Worm (Caenorhabditis elegans) whole organism, late embryonic: ENCODE measurements around the gene F10C2.5.
A peak's percentile ranks its signal among the peaks of the same experiment; 100 is the strongest.

Experiments
- C38D4.7 ChIP-seq: fragments of 200-800 bp; sonication (Bioruptor generic); optimal IDR thresholded peaks from 2 replicates; lab custom pipeline; 2018; ENCODE audit warnings: mild to moderate bottlenecking, missing genetic modification characterization, moderate library complexity, missing compliant biosample characterization
- F13H6.1 ChIP-seq: sonication (generic microtip); optimal IDR thresholded peaks from 2 replicates; lab custom pipeline; 2016; ENCODE audit warnings: missing genetic modification characterization, missing compliant biosample characterization
- K02D7.2 ChIP-seq: sonication (generic microtip); optimal IDR thresholded peaks from 2 replicates; lab custom pipeline; 2017; ENCODE audit warnings: mild to moderate bottlenecking, missing genetic modification characterization, missing compliant biosample characterization
- K09A11.1 ChIP-seq: sonication (generic microtip); optimal IDR thresholded peaks from 2 replicates; lab custom pipeline; 2017; ENCODE audit warnings: antibody characterized with exemption, mild to moderate bottlenecking, missing genetic modification characterization, missing compliant biosample characterization; ENCODE audit not compliant: insufficient read depth
- T23F11.4 ChIP-seq: fragments of 200-800 bp; sonication (Bioruptor generic); optimal IDR thresholded peaks from 2 replicates; lab custom pipeline; 2018; ENCODE audit warnings: mild to moderate bottlenecking, missing genetic modification characterization, missing compliant biosample characterization
- Y22D7AL.16 ChIP-seq: sonication (generic microtip); optimal IDR thresholded peaks from 2 replicates; lab custom pipeline; 2016; ENCODE audit warnings: missing genetic modification characterization, missing compliant biosample characterization
- ama-1 ChIP-seq: fragments of 150-350 bp; optimal IDR thresholded peaks from 2 replicates; lab custom pipeline; 2014
- ceh-14 ChIP-seq: sonication (generic microtip); optimal IDR thresholded peaks from 2 replicates; lab custom pipeline; 2016; ENCODE audit warnings: missing genotype, missing genetic modification characterization, missing compliant biosample characterization
- ceh-18 ChIP-seq: sonication (generic microtip); optimal IDR thresholded peaks from 2 replicates; lab custom pipeline; 2016; ENCODE audit warnings: missing genetic modification characterization, missing compliant biosample characterization
- ceh-19 ChIP-seq: fragments of 200-800 bp; sonication (Bioruptor generic); optimal IDR thresholded peaks from 2 replicates; lab custom pipeline; 2018; ENCODE audit warnings: mild to moderate bottlenecking, missing genetic modification characterization, missing compliant biosample characterization
- ceh-22 ChIP-seq: sonication (generic microtip); optimal IDR thresholded peaks from 2 replicates; lab custom pipeline; 2017; ENCODE audit warnings: missing biosample characterization, missing genetic modification characterization
- ceh-31 ChIP-seq: sonication (generic microtip); optimal IDR thresholded peaks from 2 replicates; lab custom pipeline; 2016; ENCODE audit warnings: missing genetic modification characterization, missing compliant biosample characterization
- ceh-34 ChIP-seq: sonication (generic microtip); optimal IDR thresholded peaks from 2 replicates; lab custom pipeline; 2016; ENCODE audit warnings: mild to moderate bottlenecking, missing genetic modification characterization, missing compliant biosample characterization
- ceh-48 ChIP-seq: sonication (generic microtip); optimal IDR thresholded peaks from 2 replicates; lab custom pipeline; 2016; ENCODE audit warnings: missing genetic modification characterization, inconsistent platforms, missing compliant biosample characterization
- dmd-4 ChIP-seq: sonication (generic microtip); optimal IDR thresholded peaks from 2 replicates; lab custom pipeline; 2016; ENCODE audit warnings: borderline replicate concordance, missing genetic modification characterization, missing compliant biosample characterization
- dve-1 ChIP-seq: sonication (generic microtip); optimal IDR thresholded peaks from 2 replicates; lab custom pipeline; 2017; ENCODE audit warnings: antibody characterized with exemption, mild to moderate bottlenecking, missing genetic modification characterization, missing compliant biosample characterization
- ets-4 ChIP-seq: sonication (generic microtip); optimal IDR thresholded peaks from 2 replicates; lab custom pipeline; 2016; ENCODE audit warnings: missing genetic modification characterization, missing compliant biosample characterization
- eyg-1 ChIP-seq: sonication (generic microtip); optimal IDR thresholded peaks from 2 replicates; lab custom pipeline; 2016; ENCODE audit warnings: missing genotype, missing genetic modification characterization, missing compliant biosample characterization
- fkh-6 ChIP-seq: sonication (generic microtip); optimal IDR thresholded peaks from 2 replicates; lab custom pipeline; 2016; ENCODE audit warnings: missing genetic modification characterization, missing compliant biosample characterization
- gmeb-2 ChIP-seq: sonication (generic microtip); optimal IDR thresholded peaks from 2 replicates; lab custom pipeline; 2016; ENCODE audit warnings: missing genetic modification characterization, inconsistent platforms, missing compliant biosample characterization
- hlh-13 ChIP-seq: fragments of 200-800 bp; sonication (Bioruptor generic); optimal IDR thresholded peaks from 2 replicates; lab custom pipeline; 2018; ENCODE audit warnings: mild to moderate bottlenecking, missing genetic modification characterization, missing compliant biosample characterization
- hlh-15 ChIP-seq: sonication (generic microtip); optimal IDR thresholded peaks from 2 replicates; lab custom pipeline; 2016; ENCODE audit warnings: missing genetic modification characterization, missing compliant biosample characterization
- hlh-30 ChIP-seq: sonication (generic microtip); optimal IDR thresholded peaks from 2 replicates; lab custom pipeline; 2017; ENCODE audit warnings: antibody characterized with exemption, missing genetic modification characterization, missing compliant biosample characterization; ENCODE audit not compliant: insufficient read depth
- lim-6 ChIP-seq: sonication (generic microtip); optimal IDR thresholded peaks from 2 replicates; lab custom pipeline; 2016; ENCODE audit warnings: missing genetic modification characterization, missing compliant biosample characterization
- lin-11 ChIP-seq: fragments of 200-800 bp; sonication (Bioruptor generic); optimal IDR thresholded peaks from 2 replicates; lab custom pipeline; 2018; ENCODE audit warnings: mild to moderate bottlenecking, missing genetic modification characterization, missing compliant biosample characterization
- madf-2 ChIP-seq: sonication (generic microtip); optimal IDR thresholded peaks from 2 replicates; lab custom pipeline; 2017; ENCODE audit warnings: missing genetic modification characterization, missing compliant biosample characterization
- mec-3 ChIP-seq: sonication (generic microtip); optimal IDR thresholded peaks from 2 replicates; lab custom pipeline; 2016; ENCODE audit warnings: borderline replicate concordance, missing genetic modification characterization, missing compliant biosample characterization
- nhr-232 ChIP-seq: sonication (generic microtip); optimal IDR thresholded peaks from 2 replicates; lab custom pipeline; 2016; ENCODE audit warnings: missing genetic modification characterization, missing compliant biosample characterization
- npax-4 ChIP-seq: sonication (generic microtip); optimal IDR thresholded peaks from 2 replicates; lab custom pipeline; 2016; ENCODE audit warnings: missing genetic modification characterization, missing compliant biosample characterization
- odd-2 ChIP-seq: sonication (generic microtip); optimal IDR thresholded peaks from 2 replicates; lab custom pipeline; 2017; ENCODE audit warnings: antibody characterized with exemption, mild to moderate bottlenecking, missing genetic modification characterization, missing compliant biosample characterization
- pat-9 ChIP-seq: fragments of 200-800 bp; sonication (Bioruptor generic); optimal IDR thresholded peaks from 2 replicates; lab custom pipeline; 2018; ENCODE audit warnings: mild to moderate bottlenecking, missing genetic modification characterization, moderate library complexity, missing compliant biosample characterization
- pros-1 ChIP-seq: fragments of 150-350 bp; optimal IDR thresholded peaks from 2 replicates; lab custom pipeline; 2014; ENCODE audit warnings: missing biosample characterization, missing genetic modification reagents, missing genetic modification characterization
- ref-2 ChIP-seq: sonication (generic microtip); optimal IDR thresholded peaks from 2 replicates; lab custom pipeline; 2016; ENCODE audit warnings: missing genetic modification characterization, missing compliant biosample characterization
- rnt-1 ChIP-seq: sonication (generic microtip); optimal IDR thresholded peaks from 2 replicates; lab custom pipeline; 2016; ENCODE audit warnings: missing genetic modification characterization, missing compliant biosample characterization
- sox-2 ChIP-seq: fragments of 200-800 bp; sonication (Bioruptor generic); IDR thresholded peaks from 2 replicates; pipeline ENCODE4 v1.3.6; 2022; ENCODE audit warnings: missing genetic modification reagents, missing genetic modification characterization, missing compliant biosample characterization
- sox-4 ChIP-seq: sonication (generic microtip); optimal IDR thresholded peaks from 2 replicates; lab custom pipeline; 2017; ENCODE audit warnings: mild to moderate bottlenecking, missing genetic modification characterization, inconsistent platforms, missing compliant biosample characterization
- syd-9 ChIP-seq: sonication (generic microtip); optimal IDR thresholded peaks from 2 replicates; lab custom pipeline; 2016; ENCODE audit warnings: mild to moderate bottlenecking, missing genetic modification characterization, moderate library complexity, missing compliant biosample characterization
- tbx-7 ChIP-seq: sonication (generic microtip); optimal IDR thresholded peaks from 2 replicates; lab custom pipeline; 2016; ENCODE audit warnings: missing genotype, missing genetic modification characterization, missing compliant biosample characterization
- ttx-3 ChIP-seq: sonication (generic microtip); optimal IDR thresholded peaks from 2 replicates; lab custom pipeline; 2016; ENCODE audit warnings: missing genetic modification reagents, missing genetic modification characterization, missing compliant biosample characterization
- unc-42 ChIP-seq: sonication (generic microtip); optimal IDR thresholded peaks from 2 replicates; lab custom pipeline; 2016; ENCODE audit warnings: missing genotype, missing genetic modification characterization, missing compliant biosample characterization
- unc-55 ChIP-seq: sonication (generic microtip); optimal IDR thresholded peaks from 2 replicates; lab custom pipeline; 2017; ENCODE audit warnings: missing biosample characterization, missing genetic modification reagents, missing genetic modification characterization
- unc-86 ChIP-seq: sonication (generic microtip); optimal IDR thresholded peaks from 2 replicates; lab custom pipeline; 2016; ENCODE audit warnings: missing genetic modification characterization, missing compliant biosample characterization
- zip-5 ChIP-seq: sonication (generic microtip); optimal IDR thresholded peaks from 2 replicates; lab custom pipeline; 2016; ENCODE audit warnings: missing genetic modification characterization, missing compliant biosample characterization

F10C2.5 gene

ce11 chrV:12045132-12045531, at the start of gene F10C2.5:
Gene F10C2.5 (plus strand): TSS chrV:12045432.
- TF ChIP-seq Y22D7AL.16 (no peak), pros-1 (no peak), odd-2 (tag; lab: Kevin White, UChicago) (no peak), ama-1 (lab: Kevin White, UChicago) (no peak), hlh-15 (no peak), dve-1 (tag; lab: Kevin White, UChicago) (no peak), T23F11.4 (GFP tag; lab: Kevin White, UChicago) (no peak), dmd-4 (tag; lab: Kevin White, UChicago) (no peak), ceh-19 (GFP tag; lab: Kevin White, UChicago) (no peak), fkh-6 (tag; lab: Kevin White, UChicago) (no peak), unc-86 (tag; lab: Kevin White, UChicago) (no peak), rnt-1 (tag; lab: Kevin White, UChicago) (no peak), npax-4 (no peak), sox-4 (tag; lab: Kevin White, UChicago) (no peak), ttx-3 (tag; lab: Kevin White, UChicago) (no peak), ref-2 (tag; lab: Kevin White, UChicago) (no peak), mec-3 (tag; lab: Kevin White, UChicago) (no peak), ceh-18 (no peak)

DNA sequence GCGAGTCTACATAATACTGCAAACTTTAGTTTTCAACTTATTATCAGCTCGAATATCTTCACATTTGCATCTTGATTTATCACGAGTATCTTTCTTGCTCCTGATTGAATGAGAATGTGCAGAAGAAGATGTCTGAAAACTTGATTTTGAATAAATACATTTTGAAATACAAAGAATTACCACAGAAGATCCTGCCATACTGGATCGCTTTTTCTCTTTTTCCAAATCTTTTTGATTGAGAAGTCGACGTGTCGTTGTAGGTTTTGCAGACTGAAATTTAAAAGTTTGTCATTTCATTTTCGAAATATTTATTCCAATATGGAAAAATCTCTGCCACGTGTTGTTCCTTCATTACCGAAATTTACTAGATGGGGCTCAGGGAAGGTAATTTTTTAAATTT, 49.4 kb upstream of the F10C2.5 start, which contains the start of gene C52E4.12:
TSS of gene C52E4.12 (plus strand) at position 301 of the 400 bp plus-strand sequence.
- TF ChIP-seq lim-6 (tag; lab: Kevin White, UChicago) (no peak), eyg-1 (tag; lab: Kevin White, UChicago) (no peak)

- no peak for TF ChIP-seq hlh-15
- no peak for TF ChIP-seq sox-2 (GFP tag; lab: Robert Waterston, UW)
- TF ChIP-seq dve-1 (tag; lab: Kevin White, UChicago): no peak
- no peak for TF ChIP-seq lin-11 (tag; lab: Kevin White, UChicago)
- no peak for TF ChIP-seq gmeb-2 (tag; lab: Kevin White, UChicago)
- TF ChIP-seq mec-3 (tag; lab: Kevin White, UChicago): no peak
- no peak for TF ChIP-seq K09A11.1 (tag; lab: Kevin White, UChicago)
- TF ChIP-seq nhr-232 (tag; lab: Kevin White, UChicago): no peak
- TF ChIP-seq madf-2 (tag; lab: Kevin White, UChicago): no peak
- no peak for TF ChIP-seq Y22D7AL.16
- no peak for TF ChIP-seq T23F11.4 (GFP tag; lab: Kevin White, UChicago)
- no peak for TF ChIP-seq unc-42 (tag; lab: Kevin White, UChicago)
These were observed 47.8 kb upstream of the F10C2.5 start for ce11 chrV:11997403-11997802.

- peak; percentile 93 for TF ChIP-seq pat-9 (tag; lab: Kevin White, UChicago)
- peak; percentile 88 for TF ChIP-seq ceh-48 (tag; lab: Kevin White, UChicago)
- TF ChIP-seq C38D4.7 (GFP tag; lab: Kevin White, UChicago): peak; percentile 91
- peak; percentile 95 for TF ChIP-seq ceh-34 (tag; lab: Kevin White, UChicago)
- TF ChIP-seq T23F11.4 (GFP tag; lab: Kevin White, UChicago): peak; percentile 96
- peak; percentile 94 for TF ChIP-seq madf-2 (tag; lab: Kevin White, UChicago)
- TF ChIP-seq ceh-19 (GFP tag; lab: Kevin White, UChicago): peak; percentile 95
- TF ChIP-seq dve-1 (tag; lab: Kevin White, UChicago): peak; percentile 88
- peak; percentile 96 for TF ChIP-seq ceh-14
- peak; percentile 54 for TF ChIP-seq mec-3 (tag; lab: Kevin White, UChicago)
- TF ChIP-seq hlh-30: peak; percentile 86
- peak; percentile 88 for TF ChIP-seq K02D7.2
- peak; percentile 77 for TF ChIP-seq zip-5 (tag; lab: Kevin White, UChicago)
- peak; percentile 70 for TF ChIP-seq K09A11.1 (tag; lab: Kevin White, UChicago)
- TF ChIP-seq unc-55 (GFP tag; lab: Kevin White, UChicago): no peak
- TF ChIP-seq eyg-1 (tag; lab: Kevin White, UChicago): peak; percentile 96
- TF ChIP-seq hlh-13 (GFP tag; lab: Kevin White, UChicago): peak; percentile 80
- peak; percentile 95 for TF ChIP-seq Y22D7AL.16
- peak; percentile 95 for TF ChIP-seq hlh-15
- peak; percentile 89 for TF ChIP-seq F13H6.1 (tag; lab: Kevin White, UChicago)
- peak; percentile 94 for TF ChIP-seq syd-9
- TF ChIP-seq rnt-1 (tag; lab: Kevin White, UChicago): peak; percentile 85
- peak; percentile 53 for TF ChIP-seq ets-4
- peak; percentile 46 for TF ChIP-seq tbx-7 (tag; lab: Kevin White, UChicago)
- no peak for TF ChIP-seq ceh-22 (tag; lab: Kevin White, UChicago)
- TF ChIP-seq sox-4 (tag; lab: Kevin White, UChicago): peak; percentile 91
- peak; percentile 92 for TF ChIP-seq sox-2 (GFP tag; lab: Robert Waterston, UW)
- TF ChIP-seq ceh-31 (tag; lab: Kevin White, UChicago): peak; percentile 91
These were observed 43.3 kb upstream of the F10C2.5 start, which contains the start of gene gcy-33 for ce11 chrV:12001747-12002456. Gene gcy-33 (minus strand): TSS chrV:12001797.
